Fruit fly (Drosophila melanogaster) whole organism: ENCODE data around the gene CG42233.

Source experiments
- CG8478 ChIP-seq: fragments of >200 bp; optimal IDR thresholded peaks from 2 replicates; lab custom pipeline; 2018; ENCODE audit warnings: inconsistent platforms
- Dll ChIP-seq: fragments of >200 bp; optimal IDR thresholded peaks from 2 replicates; lab custom pipeline; 2017
- EcR ChIP-seq, 2 experiments: fragments of >200 bp; optimal IDR thresholded peaks; 2 replicates each; lab custom pipeline; 2017; ENCODE audit warnings: missing biosample characterization in 2 of 2, missing genetic modification characterization in 2 of 2, missing genetic modification reagents in 2 of 2
- pan ChIP-seq: fragments of >200 bp; optimal IDR thresholded peaks from 2 replicates; lab custom pipeline; 2017
- psq ChIP-seq: fragments of >200 bp; optimal IDR thresholded peaks from 2 replicates; lab custom pipeline; 2017
- usp ChIP-seq: fragments of >200 bp; optimal IDR thresholded peaks from 2 replicates; lab custom pipeline; 2017; ENCODE audit warnings: missing biosample characterization, missing genetic modification characterization, mixed read lengths

Gene CG42233

dm6 chr3R:31761529-31762009 lies 43.5 kb downstream of the CG42233 start, which contains the start of gene Smvt:
Smvt (minus strand) TSS chr3R:31761579.
- no peak for TF ChIP-seq pan
- no peak for TF ChIP-seq usp (GFP tag; lab: Kevin White, UChicago)
- TF ChIP-seq EcR (GFP tag; optimal IDR thresholded peaks at IDR 0.05; lab: Kevin White, UChicago), result no peak
- TF ChIP-seq Dll (lab: Kevin White, UChicago), result no peak
- no peak for TF ChIP-seq CG8478 (lab: Kevin White, UChicago)

dm6 chr3R:31758587-31759167 lies 46.4 kb downstream of the CG42233 start, which contains the start of gene CG2187:
CG2187 (minus strand) TSS chr3R:31758637.
- TF ChIP-seq Dll (lab: Kevin White, UChicago), result no peak
- no peak for TF ChIP-seq EcR (GFP tag; optimal IDR thresholded peaks at IDR 0.05; lab: Kevin White, UChicago)
- no peak for TF ChIP-seq psq (lab: Kevin White, UChicago)
- TF ChIP-seq pan, result no peak
- no peak for TF ChIP-seq usp (GFP tag; lab: Kevin White, UChicago)
- no peak for TF ChIP-seq CG8478 (lab: Kevin White, UChicago)

dm6 chr3R:31754605-31755004 lies 50.5 kb downstream of the CG42233 start, which contains the start of gene salt:
salt (minus strand) TSS chr3R:31754705.
- TF ChIP-seq CG8478 (lab: Kevin White, UChicago), result no peak
- TF ChIP-seq psq (lab: Kevin White, UChicago), result no peak
- no peak for TF ChIP-seq usp (GFP tag; lab: Kevin White, UChicago)
- no peak for TF ChIP-seq Dll (lab: Kevin White, UChicago)
- TF ChIP-seq pan, result no peak
- no peak for TF ChIP-seq EcR (GFP tag; optimal IDR thresholded peaks at IDR 0.05; lab: Kevin White, UChicago)
